Worm (Caenorhabditis elegans) whole organism, L4/young adult: ENCODE results near the gene F39F10.5.

Source experiments
- W03F9.2 ChIP-seq: fragments of 150-350 bp; optimal IDR thresholded peaks from 2 replicates; lab custom pipeline; 2014; ENCODE audit warnings: missing biosample characterization, missing genetic modification characterization
- dao-5 ChIP-seq: sonication (generic microtip); optimal IDR thresholded peaks from 2 replicates; lab custom pipeline; 2016; ENCODE audit warnings: missing genotype, missing genetic modification characterization, moderate library complexity, missing compliant biosample characterization
- him-1 ChIP-seq: sonication (generic microtip); optimal IDR thresholded peaks from 2 replicates; lab custom pipeline; 2016; ENCODE audit warnings: missing genotype, missing genetic modification reagents, missing genetic modification characterization, missing compliant biosample characterization

ce11 chrX:16891683-16892082 lies 21.9 kb downstream of the F39F10.5 start, which contains the start of gene F39F10.3:
- TF ChIP-seq him-1 (no peak), dao-5 (tag; lab: Kevin White, UChicago) (no peak), W03F9.2 (tag; lab: Kevin White, UChicago) (no peak)
